Fruit fly (Drosophila melanogaster) S2 (cell line): ENCODE data around the gene CG14537.

Source experiments
- CG8478 ChIP-seq: fragments of >200 bp; optimal IDR thresholded peaks from 2 replicates; lab custom pipeline; 2018
- CTCF ChIP-seq, 2 experiments: fragments of >200 bp; optimal IDR thresholded peaks; 2 replicates each; lab custom pipeline; 2018

DNA sequence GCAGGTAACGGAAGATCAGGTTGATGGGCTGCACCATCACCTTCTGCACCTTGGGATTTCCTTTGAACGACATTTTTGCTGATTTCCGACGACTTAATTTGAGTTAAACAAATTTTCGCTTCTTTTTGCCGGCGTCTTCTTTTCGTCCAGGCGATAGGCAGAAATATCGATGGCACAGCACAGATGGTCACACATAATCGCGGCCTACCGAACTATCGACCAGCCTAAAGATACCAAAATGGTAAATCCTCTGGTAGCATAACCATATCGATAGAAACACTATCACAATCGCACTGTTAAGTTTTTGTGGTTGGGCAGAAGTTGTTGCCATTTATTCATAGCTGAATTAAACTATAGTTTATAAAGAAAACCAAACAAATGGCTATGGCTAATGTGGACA lies 45.0 kb downstream of the CG14537 start, which contains the start of the genes SmE and CG34132:
- peak; percentile 40 to 44 for TF ChIP-seq CTCF (optimal IDR thresholded peaks at IDR 0.05; lab: Kevin White, UChicago)
- TF ChIP-seq CG8478 (lab: Kevin White, UChicago) = no peak
